Fruit fly (Drosophila melanogaster) whole organism, embryonic: ENCODE data around the gene NijB.
A peak's percentile ranks its signal among the peaks of the same experiment; 100 is the strongest.

Source experiments
- Bdp1 ChIP-seq: fragments of 200-800 bp; sonication (Bioruptor generic); optimal IDR thresholded peaks from 3 replicates; lab custom pipeline; 2016; ENCODE audit warnings: missing biosample characterization, missing genetic modification characterization
- CG10209 ChIP-seq: fragments of 200-800 bp; sonication (Bioruptor generic); optimal IDR thresholded peaks from 3 replicates; lab custom pipeline; 2017; ENCODE audit warnings: missing biosample characterization, mild to moderate bottlenecking, missing genetic modification characterization, missing genetic modification reagents
- CG11093 ChIP-seq: fragments of 200-800 bp; sonication (Bioruptor generic); IDR thresholded peaks from 3 replicates; pipeline ENCODE4 v1.3.6; 2022; ENCODE audit warnings: missing biosample characterization, missing genetic modification characterization
- CG13424 ChIP-seq: fragments of 200-800 bp; sonication (Bioruptor generic); optimal IDR thresholded peaks from 2 replicates; lab custom pipeline; 2019; ENCODE audit warnings: missing biosample characterization, mild to moderate bottlenecking, missing genetic modification characterization, moderate library complexity
- CG14441 ChIP-seq: fragments of 200-800 bp; sonication (Bioruptor generic); IDR thresholded peaks from 2 replicates; pipeline ENCODE4 v1.3.6; 2022; ENCODE audit warnings: missing biosample characterization, missing genetic modification characterization
- CG14667 ChIP-seq: fragments of 200-800 bp; sonication (Bioruptor generic); IDR thresholded peaks from 2 replicates; pipeline ENCODE4 v1.3.6; 2022; ENCODE audit warnings: missing biosample characterization, missing genetic modification characterization
- CG15269 ChIP-seq: fragments of 200-800 bp; sonication (Bioruptor generic); optimal IDR thresholded peaks from 2 replicates; lab custom pipeline; 2018; ENCODE audit warnings: missing biosample characterization, mild to moderate bottlenecking, missing genetic modification characterization, moderate library complexity
- CG17829 ChIP-seq: fragments of 200-800 bp; optimal IDR thresholded peaks from 2 replicates; lab custom pipeline; 2019; ENCODE audit warnings: missing biosample characterization, mild to moderate bottlenecking, missing genetic modification characterization, moderate library complexity
- CG2116 ChIP-seq: fragments of 200-800 bp; sonication (Bioruptor generic); optimal IDR thresholded peaks from 3 replicates; lab custom pipeline; 2018; ENCODE audit warnings: missing biosample characterization, mild to moderate bottlenecking, missing genetic modification characterization
- CG3163 ChIP-seq: fragments of 200-800 bp; sonication (Bioruptor generic); optimal IDR thresholded peaks from 3 replicates; lab custom pipeline; 2016; ENCODE audit warnings: missing biosample characterization, missing genetic modification characterization
- CG3407 ChIP-seq: fragments of 200-800 bp; sonication (Bioruptor generic); optimal IDR thresholded peaks from 2 replicates; lab custom pipeline; 2018; ENCODE audit warnings: missing biosample characterization, mild to moderate bottlenecking, missing genetic modification characterization
- CG3847 ChIP-seq: fragments of 200-800 bp; sonication (Bioruptor generic); IDR thresholded peaks from 2 replicates; pipeline ENCODE4 v1.3.6; 2022; ENCODE audit warnings: missing biosample characterization, missing genetic modification characterization
- CG4854 ChIP-seq: fragments of 200-800 bp; sonication (Bioruptor generic); optimal IDR thresholded peaks from 2 replicates; lab custom pipeline; 2016; ENCODE audit warnings: missing biosample characterization, missing genetic modification characterization, inconsistent platforms
- CG5245 ChIP-seq: fragments of 200-800 bp; sonication (Bioruptor generic); optimal IDR thresholded peaks from 3 replicates; lab custom pipeline; 2016; ENCODE audit warnings: missing biosample characterization, missing genetic modification characterization
- CG6765 ChIP-seq: fragments of 200-800 bp; sonication (Bioruptor generic); optimal IDR thresholded peaks from 3 replicates; lab custom pipeline; 2017; ENCODE audit warnings: missing biosample characterization, mild to moderate bottlenecking, missing genetic modification characterization
- CG6791 ChIP-seq: fragments of 200-800 bp; sonication (Bioruptor generic); IDR thresholded peaks from 3 replicates; pipeline ENCODE4 v1.3.6; 2022; ENCODE audit warnings: missing biosample characterization, missing genetic modification characterization; ENCODE audit not compliant: partially characterized antibody
- CG6854 ChIP-seq: fragments of 200-800 bp; sonication (Bioruptor generic); optimal IDR thresholded peaks from 3 replicates; lab custom pipeline; 2017; ENCODE audit warnings: missing biosample characterization, mild to moderate bottlenecking, missing genetic modification characterization
- CG7786 ChIP-seq: fragments of 200-800 bp; sonication (Bioruptor generic); optimal IDR thresholded peaks from 2 replicates; lab custom pipeline; 2016; ENCODE audit warnings: missing biosample characterization, missing genetic modification characterization
- CG7963 ChIP-seq: fragments of 200-800 bp; sonication (Bioruptor generic); IDR thresholded peaks from 3 replicates; pipeline ENCODE4 v1.3.6; 2022; ENCODE audit warnings: missing biosample characterization, missing genetic modification characterization; ENCODE audit not compliant: partially characterized antibody
- CG8388 ChIP-seq: fragments of 200-800 bp; sonication (Bioruptor generic); optimal IDR thresholded peaks from 2 replicates; lab custom pipeline; 2019; ENCODE audit warnings: missing biosample characterization, mild to moderate bottlenecking, missing genetic modification characterization, moderate library complexity
- CG8765 ChIP-seq: fragments of 200-800 bp; sonication (Bioruptor generic); IDR thresholded peaks from 2 replicates; pipeline ENCODE4 v1.3.6; 2022; ENCODE audit warnings: missing biosample characterization, missing genetic modification characterization
- ERR ChIP-seq: fragments of 200-800 bp; sonication (Bioruptor generic); optimal IDR thresholded peaks from 2 replicates; lab custom pipeline; 2016; ENCODE audit warnings: missing biosample characterization, missing genetic modification characterization
- Ets97D ChIP-seq: fragments of 200-800 bp; sonication (Bioruptor generic); optimal IDR thresholded peaks from 3 replicates; lab custom pipeline; 2016; ENCODE audit warnings: missing biosample characterization, missing genetic modification characterization
- HLH4C ChIP-seq: fragments of 200-800 bp; sonication (Bioruptor generic); IDR thresholded peaks from 3 replicates; pipeline ENCODE4 v1.3.6; 2022; ENCODE audit warnings: missing biosample characterization, missing genetic modification characterization; ENCODE audit not compliant: partially characterized antibody
- Hr78 ChIP-seq, 2 experiments: fragments of 200-800 bp in 1 of 2; fragments of >200 bp in 1 of 2; sonication (Bioruptor generic) in 1 of 2; optimal IDR thresholded peaks; 2 replicates each; lab custom pipeline; 2017 to 2019; ENCODE audit warnings: missing biosample characterization in 2 of 2, missing genetic modification characterization in 2 of 2, mild to moderate bottlenecking in 1 of 2, moderate library complexity in 1 of 2
- Mrtf ChIP-seq: fragments of 200-800 bp; sonication (Bioruptor generic); IDR thresholded peaks from 3 replicates; pipeline ENCODE4 v1.3.6; 2022; ENCODE audit warnings: missing biosample characterization, missing genetic modification characterization
- NK7.1 ChIP-seq: fragments of 200-800 bp; sonication (Bioruptor generic); optimal IDR thresholded peaks from 3 replicates; lab custom pipeline; 2016; ENCODE audit warnings: missing biosample characterization, missing genetic modification characterization
- Optix ChIP-seq: fragments of 200-800 bp; sonication (Bioruptor generic); IDR thresholded peaks from 3 replicates; pipeline ENCODE4 v1.3.6; 2022; ENCODE audit warnings: missing biosample characterization, missing genetic modification characterization
- Sox102F ChIP-seq: fragments of 200-800 bp; sonication (Bioruptor generic); optimal IDR thresholded peaks from 2 replicates; lab custom pipeline; 2018; ENCODE audit warnings: missing biosample characterization, mild to moderate bottlenecking, missing genetic modification characterization, moderate library complexity
- ato ChIP-seq: fragments of 200-800 bp; sonication (Bioruptor generic); IDR thresholded peaks from 2 replicates; pipeline ENCODE4 v1.3.6; 2022; ENCODE audit warnings: missing biosample characterization, missing genetic modification characterization; ENCODE audit not compliant: partially characterized antibody
- bigmax ChIP-seq: fragments of 200-800 bp; sonication (Bioruptor generic); optimal IDR thresholded peaks from 2 replicates; lab custom pipeline; 2018; ENCODE audit warnings: missing biosample characterization, mild to moderate bottlenecking, missing genetic modification characterization
- ci ChIP-seq: fragments of 200-800 bp; sonication (Bioruptor generic); IDR thresholded peaks from 3 replicates; pipeline ENCODE4 v1.3.6; 2022; ENCODE audit warnings: missing biosample characterization, missing genetic modification characterization
- crp ChIP-seq, 2 experiments: fragments of 200-800 bp; sonication (Bioruptor generic); optimal IDR thresholded peaks; 2 replicates in 1 of 2; 3 replicates in 1 of 2; lab custom pipeline; 2017; ENCODE audit warnings: missing biosample characterization in 2 of 2, missing genetic modification characterization in 2 of 2, mild to moderate bottlenecking in 1 of 2, moderate library complexity in 1 of 2
- dati ChIP-seq: fragments of 200-800 bp; sonication (Bioruptor generic); IDR thresholded peaks from 2 replicates; pipeline ENCODE4 v1.3.6; 2022; ENCODE audit warnings: missing biosample characterization, missing genetic modification characterization
- disco-r ChIP-seq: fragments of 200-800 bp; sonication (Bioruptor generic); optimal IDR thresholded peaks from 2 replicates; lab custom pipeline; 2016; ENCODE audit warnings: missing biosample characterization, missing genetic modification characterization
- dpn ChIP-seq, 2 experiments: fragments of 200-800 bp; sonication (Bioruptor generic); optimal IDR thresholded peaks; 3 replicates each; lab custom pipeline; 2016; ENCODE audit warnings: missing biosample characterization in 2 of 2, missing genetic modification characterization in 2 of 2
- emc ChIP-seq: fragments of 200-800 bp; sonication (Bioruptor generic); optimal IDR thresholded peaks from 2 replicates; lab custom pipeline; 2016; ENCODE audit warnings: missing biosample characterization, missing genetic modification characterization
- gce ChIP-seq: fragments of 200-800 bp; sonication (Bioruptor generic); IDR thresholded peaks from 3 replicates; pipeline ENCODE4 v1.3.6; 2022; ENCODE audit warnings: missing biosample characterization, missing genetic modification characterization
- insv ChIP-seq, 2 experiments: fragments of 200-800 bp; sonication (Bioruptor generic); optimal IDR thresholded peaks; 3 replicates each; lab custom pipeline; 2016 to 2018; ENCODE audit warnings: missing biosample characterization in 2 of 2, missing genetic modification characterization in 2 of 2
- kah ChIP-seq: fragments of 200-800 bp; sonication (Bioruptor generic); optimal IDR thresholded peaks from 2 replicates; lab custom pipeline; 2018; ENCODE audit warnings: missing biosample characterization, mild to moderate bottlenecking, missing genetic modification characterization
- kni ChIP-seq: fragments of 200-800 bp; sonication (Bioruptor generic); optimal IDR thresholded peaks from 3 replicates; lab custom pipeline; 2017; ENCODE audit warnings: mild to moderate bottlenecking, missing biosample characterization, missing genetic modification reagents, missing genetic modification characterization
- knrl ChIP-seq: fragments of 200-800 bp; sonication (Bioruptor generic); IDR thresholded peaks from 3 replicates; pipeline ENCODE4 v1.3.6; 2022; ENCODE audit warnings: missing biosample characterization, missing genetic modification characterization; ENCODE audit not compliant: partially characterized antibody
- lbe ChIP-seq: fragments of 200-800 bp; sonication (Bioruptor generic); optimal IDR thresholded peaks from 2 replicates; lab custom pipeline; 2016; ENCODE audit warnings: missing biosample characterization, mild to moderate bottlenecking, missing genetic modification characterization
- lola ChIP-seq, 3 experiments: fragments of >200 bp in 2 of 3; fragments of 200-800 bp in 1 of 3; sonication (Bioruptor generic) in 1 of 3; optimal IDR thresholded peaks; 2 replicates each; lab custom pipeline; 2017 to 2019; ENCODE audit warnings: missing biosample characterization in 3 of 3, missing genetic modification characterization in 3 of 3, mild to moderate bottlenecking in 1 of 3, moderate library complexity in 1 of 3
- sens-2 ChIP-seq: fragments of 200-800 bp; sonication (Bioruptor generic); IDR thresholded peaks from 2 replicates; pipeline ENCODE4 v1.3.6; 2022; ENCODE audit warnings: missing biosample characterization, missing genetic modification characterization
- so ChIP-seq: fragments of 200-800 bp; sonication (Bioruptor generic); IDR thresholded peaks from 3 replicates; pipeline ENCODE4 v1.3.6; 2022; ENCODE audit warnings: missing biosample characterization, missing genetic modification characterization
- sug ChIP-seq: fragments of 200-800 bp; optimal IDR thresholded peaks from 2 replicates; lab custom pipeline; 2019; ENCODE audit warnings: missing biosample characterization, mild to moderate bottlenecking, missing genetic modification characterization, moderate library complexity
- tna ChIP-seq: fragments of 200-800 bp; sonication (Bioruptor generic); IDR thresholded peaks from 2 replicates; pipeline ENCODE4 v1.3.6; 2022; ENCODE audit warnings: missing biosample characterization, missing genetic modification characterization; ENCODE audit not compliant: partially characterized antibody
- z ChIP-seq: fragments of 200-800 bp; sonication (Bioruptor generic); IDR thresholded peaks from 3 replicates; pipeline ENCODE4 v1.3.6; 2022; ENCODE audit warnings: missing biosample characterization, missing genetic modification characterization

NijB gene

dm6 chr3L:18898770-18899278 lies 6.6 kb downstream of the NijB start, which contains the start of gene RpL26 (continued):
- peak; percentile 28 for TF ChIP-seq kah (GFP tag; lab: Kevin White, UChicago)
- TF ChIP-seq CG2116, result peak; percentile 84
- peak; percentile 70 for TF ChIP-seq CG10209
- TF ChIP-seq ERR (GFP tag; lab: Kevin White, UChicago), result peak; percentile 26
- TF ChIP-seq CG7963, result peak; percentile 85
- TF ChIP-seq CG5245 (GFP tag; lab: Kevin White, UChicago), result peak; percentile 11
- TF ChIP-seq CG3847, result peak; percentile 89
- TF ChIP-seq knrl (GFP tag; lab: Robert Waterston, UW), result peak; percentile 99
- TF ChIP-seq CG4854 (GFP tag; lab: Kevin White, UChicago), result peak; percentile 60
- TF ChIP-seq CG6854 (GFP tag; lab: Kevin White, UChicago), result peak; percentile 25
- peak; percentile 91 for TF ChIP-seq CG6791 (GFP tag; lab: Robert Waterston, UW)
- 0 out of 3 replicates have a peak, but pooled peaks have one; percentile 44 for TF ChIP-seq Optix
- no peak for TF ChIP-seq so (GFP tag; lab: Robert Waterston, UW)
- peak; percentile 87 for TF ChIP-seq sug (tag; lab: Kevin White, UChicago)
- TF ChIP-seq Mrtf (GFP tag; lab: Robert Waterston, UW), result no peak; the same call in 2 of the 3 replicates
- TF ChIP-seq CG17829 (tag; lab: Kevin White, UChicago), result peak; percentile 76
- no peak; the same call in 1 of the 2 replicates for TF ChIP-seq CG14667 (GFP tag; lab: Robert Waterston, UW)
- no peak; the same call in 2 of the 3 replicates for TF ChIP-seq gce (GFP tag; lab: Robert Waterston, UW)
- TF ChIP-seq emc (GFP tag; lab: Kevin White, UChicago), result peak; percentile 72
- peak; percentile 99 for TF ChIP-seq Ets97D (GFP tag; lab: Kevin White, UChicago)
- no peak for TF ChIP-seq sens-2 (GFP tag; lab: Robert Waterston, UW)
- TF ChIP-seq CG3163 (GFP tag; lab: Kevin White, UChicago), result peak; percentile 72
- TF ChIP-seq CG6765, result peak; percentile 65
- no peak for TF ChIP-seq dati
- no peak for TF ChIP-seq Hr78 (GFP tag; optimal IDR thresholded peaks at IDR 0.05; lab: Kevin White, UChicago)
- TF ChIP-seq disco-r (GFP tag; lab: Kevin White, UChicago), result peak; percentile 83
- TF ChIP-seq CG8388 (GFP tag; lab: Kevin White, UChicago), result peak; percentile 66
- TF ChIP-seq tna, result peak; percentile 85
- no peak for TF ChIP-seq CG15269 (tag; lab: Kevin White, UChicago)
- peak; percentile 94 to 99 for TF ChIP-seq insv (GFP tag; optimal IDR thresholded peaks at IDR 0.05; lab: Kevin White, UChicago)
- TF ChIP-seq lola (GFP tag; optimal IDR thresholded peaks at IDR 0.05; lab: Kevin White, UChicago), result peak in 1 of 3 experiments; percentile 77
- peak; percentile 79 to 89 for TF ChIP-seq dpn (GFP tag; optimal IDR thresholded peaks at IDR 0.05; lab: Kevin White, UChicago)
- peak; percentile 38; the same call in 2 of the 3 replicates for TF ChIP-seq ci
- TF ChIP-seq CG11093 (GFP tag; lab: Robert Waterston, UW), result 0 out of 3 replicates have a peak, but pooled peaks have one; percentile 41
- peak; percentile 67; the same call in 1 of the 2 replicates for TF ChIP-seq CG8765
- TF ChIP-seq Bdp1 (GFP tag; lab: Kevin White, UChicago), result peak; percentile 74
- TF ChIP-seq bigmax (GFP tag; lab: Kevin White, UChicago), result no peak
- peak; percentile 61 for TF ChIP-seq CG3407 (GFP tag; lab: Kevin White, UChicago)
- peak; percentile 83 for TF ChIP-seq CG7786 (GFP tag; lab: Kevin White, UChicago)
- TF ChIP-seq ato (GFP tag; lab: Robert Waterston, UW), result peak; percentile 76
- TF ChIP-seq Sox102F (GFP tag; lab: Kevin White, UChicago), result no peak
- no peak for TF ChIP-seq kni (GFP tag; lab: Kevin White, UChicago)
- TF ChIP-seq lbe (GFP tag; lab: Kevin White, UChicago), result no peak
- peak; percentile 93 for TF ChIP-seq HLH4C (GFP tag; lab: Robert Waterston, UW)
- peak; percentile 62 for TF ChIP-seq NK7.1
- no peak for TF ChIP-seq z (GFP tag; lab: Robert Waterston, UW)
- peak in 1 of 2 experiments; percentile 54 for TF ChIP-seq crp (GFP tag; optimal IDR thresholded peaks at IDR 0.05; lab: Kevin White, UChicago)
- TF ChIP-seq CG14441 (GFP tag; lab: Robert Waterston, UW), result peak; percentile 73
- peak; percentile 87 for TF ChIP-seq CG13424 (tag; lab: Kevin White, UChicago)
